Worm (Caenorhabditis elegans) whole organism, young adult: Measurements from ENCODE around the gene pals-37.

Source experiments
- B0336.3 ChIP-seq: fragments of 200-800 bp; sonication (Bioruptor generic); IDR thresholded peaks from 2 replicates; pipeline ENCODE4 v1.3.6; 2022; ENCODE audit warnings: missing genetic modification characterization, missing compliant biosample characterization
- C06A6.2 ChIP-seq: fragments of 200-800 bp; sonication (Bioruptor generic); conservative IDR thresholded peaks from 2 replicates; pipeline ENCODE4 v1.3.6; 2022; ENCODE audit warnings: missing genetic modification characterization, missing compliant biosample characterization
- D2030.7 ChIP-seq: fragments of 200-800 bp; sonication (Bioruptor generic); IDR thresholded peaks from 2 replicates; pipeline ENCODE4 v1.3.6; 2022; ENCODE audit warnings: missing genetic modification reagents, missing genetic modification characterization, missing compliant biosample characterization
- F10E7.11 ChIP-seq: sonication (generic microtip); optimal IDR thresholded peaks from 2 replicates; lab custom pipeline; 2017; ENCODE audit warnings: mild to moderate bottlenecking, missing genetic modification characterization, moderate library complexity, missing compliant biosample characterization
- F49E8.2 ChIP-seq: sonication (generic microtip); optimal IDR thresholded peaks from 3 replicates; lab custom pipeline; 2017; ENCODE audit warnings: missing genetic modification characterization, mild to moderate bottlenecking, missing compliant biosample characterization, antibody characterized with exemption, moderate library complexity; ENCODE audit not compliant: insufficient read depth
- T07F8.4 ChIP-seq: sonication (generic microtip); optimal IDR thresholded peaks from 2 replicates; lab custom pipeline; 2016; ENCODE audit warnings: mild to moderate bottlenecking, missing genetic modification characterization, moderate library complexity, missing compliant biosample characterization
- Y53G8AR.9 ChIP-seq: fragments of 200-800 bp; sonication (Bioruptor generic); conservative IDR thresholded peaks from 2 replicates; pipeline ENCODE4 v1.3.6; 2022; ENCODE audit warnings: missing genetic modification reagents, missing genetic modification characterization, missing compliant biosample characterization
- Y67H2A.10 ChIP-seq: fragments of 200-800 bp; sonication (Bioruptor generic); conservative IDR thresholded peaks from 2 replicates; pipeline ENCODE4 v1.3.6; 2022; ENCODE audit warnings: missing genetic modification reagents, missing genetic modification characterization, missing compliant biosample characterization
- Y95B8A.8 ChIP-seq: fragments of 200-800 bp; sonication (Bioruptor generic); IDR thresholded peaks from 2 replicates; pipeline ENCODE4 v1.3.6; 2022; ENCODE audit warnings: missing genetic modification reagents, missing genetic modification characterization, missing compliant biosample characterization
- ama-1 ChIP-seq, 3 experiments: fragments of 150-350 bp in 1 of 3; sonication (generic microtip) in 2 of 3; optimal IDR thresholded peaks; 2 replicates each; lab custom pipeline; 2014 to 2018; ENCODE audit warnings: missing biosample characterization in 2 of 3, missing genetic modification characterization in 2 of 3, missing genetic modification reagents in 2 of 3
- aptf-2 ChIP-seq: fragments of 200-800 bp; sonication (Bioruptor generic); conservative IDR thresholded peaks from 2 replicates; pipeline ENCODE4 v1.3.6; 2022; ENCODE audit warnings: missing genetic modification reagents, missing genetic modification characterization, missing compliant biosample characterization
- atf-7 ChIP-seq: sonication (generic microtip); optimal IDR thresholded peaks from 2 replicates; lab custom pipeline; 2017; ENCODE audit warnings: mild to moderate bottlenecking, missing genetic modification characterization, missing compliant biosample characterization
- attf-3 ChIP-seq: fragments of 200-800 bp; sonication (Bioruptor generic); conservative IDR thresholded peaks from 2 replicates; pipeline ENCODE4 v1.3.6; 2022; ENCODE audit warnings: missing genetic modification reagents, missing genetic modification characterization, missing compliant biosample characterization
- attf-5 ChIP-seq: fragments of 200-800 bp; sonication (Bioruptor generic); optimal IDR thresholded peaks from 2 replicates; lab custom pipeline; 2018; ENCODE audit warnings: mild to moderate bottlenecking, missing genetic modification characterization, missing compliant biosample characterization
- attf-6 ChIP-seq: fragments of 200-800 bp; sonication (Bioruptor generic); IDR thresholded peaks from 2 replicates; pipeline ENCODE4 v1.3.6; 2022; ENCODE audit warnings: missing genetic modification reagents, missing genetic modification characterization, missing compliant biosample characterization
- bed-1 ChIP-seq: fragments of 200-800 bp; sonication (Bioruptor generic); IDR thresholded peaks from 2 replicates; pipeline ENCODE4 v1.3.6; 2022; ENCODE audit warnings: missing genetic modification reagents, missing genetic modification characterization, missing compliant biosample characterization
- ccch-3 ChIP-seq: fragments of 200-800 bp; sonication (Bioruptor generic); optimal IDR thresholded peaks from 2 replicates; lab custom pipeline; 2018; ENCODE audit warnings: mild to moderate bottlenecking, missing genetic modification characterization, missing compliant biosample characterization
- ceh-27 ChIP-seq: fragments of 200-800 bp; sonication (Bioruptor generic); optimal IDR thresholded peaks from 2 replicates; lab custom pipeline; 2018; ENCODE audit warnings: mild to moderate bottlenecking, missing genetic modification characterization, moderate library complexity, missing compliant biosample characterization
- ceh-58 ChIP-seq: fragments of 200-800 bp; sonication (Bioruptor generic); IDR thresholded peaks from 2 replicates; pipeline ENCODE4 v1.3.6; 2022; ENCODE audit warnings: missing genetic modification characterization, missing compliant biosample characterization
- ceh-91 ChIP-seq: fragments of 200-800 bp; sonication (Bioruptor generic); IDR thresholded peaks from 2 replicates; pipeline ENCODE4 v1.3.6; 2022; ENCODE audit warnings: missing genetic modification reagents, missing genetic modification characterization, missing compliant biosample characterization
- dpff-1 ChIP-seq: sonication (generic microtip); optimal IDR thresholded peaks from 2 replicates; lab custom pipeline; 2017; ENCODE audit warnings: mild to moderate bottlenecking, missing genetic modification characterization, missing compliant biosample characterization
- egl-44 ChIP-seq: fragments of 200-800 bp; sonication (Bioruptor generic); IDR thresholded peaks from 2 replicates; pipeline ENCODE4 v1.3.6; 2022; ENCODE audit warnings: missing genetic modification reagents, missing genetic modification characterization, missing compliant biosample characterization
- ekl-4 ChIP-seq: fragments of 200-800 bp; sonication (Bioruptor generic); IDR thresholded peaks from 2 replicates; pipeline ENCODE4 v1.3.6; 2022; ENCODE audit warnings: missing genetic modification reagents, missing genetic modification characterization, missing compliant biosample characterization
- gei-17 ChIP-seq: fragments of 200-800 bp; sonication (Bioruptor generic); optimal IDR thresholded peaks from 2 replicates; lab custom pipeline; 2018; ENCODE audit warnings: mild to moderate bottlenecking, missing genetic modification characterization, missing compliant biosample characterization
- hlh-12 ChIP-seq: sonication (generic microtip); optimal IDR thresholded peaks from 2 replicates; lab custom pipeline; 2016; ENCODE audit warnings: missing genetic modification characterization, missing compliant biosample characterization
- hlh-26 ChIP-seq: fragments of 200-800 bp; sonication (Bioruptor generic); conservative IDR thresholded peaks from 2 replicates; pipeline ENCODE4 v1.3.6; 2022; ENCODE audit warnings: missing genetic modification reagents, missing genetic modification characterization, missing compliant biosample characterization
- hmg-1.2 ChIP-seq: fragments of 200-800 bp; sonication (Bioruptor generic); IDR thresholded peaks from 2 replicates; pipeline ENCODE4 v1.3.6; 2022; ENCODE audit warnings: missing genetic modification reagents, missing genetic modification characterization, missing compliant biosample characterization
- hsf-1 ChIP-seq: fragments of 200-800 bp; sonication (Bioruptor generic); IDR thresholded peaks from 2 replicates; pipeline ENCODE4 v1.3.6; 2022; ENCODE audit warnings: missing genetic modification reagents, missing genetic modification characterization, missing compliant biosample characterization
- lag-1 ChIP-seq: fragments of 200-800 bp; sonication (Bioruptor generic); IDR thresholded peaks from 2 replicates; pipeline ENCODE4 v1.3.6; 2022; ENCODE audit warnings: missing genetic modification reagents, missing genetic modification characterization, missing compliant biosample characterization
- madf-3 ChIP-seq: fragments of 200-800 bp; sonication (Bioruptor generic); IDR thresholded peaks from 2 replicates; pipeline ENCODE4 v1.3.6; 2022; ENCODE audit warnings: missing genetic modification reagents, missing genetic modification characterization, missing compliant biosample characterization
- madf-6 ChIP-seq: fragments of 200-800 bp; sonication (Bioruptor generic); IDR thresholded peaks from 2 replicates; pipeline ENCODE4 v1.3.6; 2022; ENCODE audit warnings: missing genetic modification reagents, missing genetic modification characterization, missing compliant biosample characterization
- mel-28 ChIP-seq: sonication (generic microtip); optimal IDR thresholded peaks from 2 replicates; lab custom pipeline; 2016; ENCODE audit warnings: borderline replicate concordance, mild to moderate bottlenecking, missing genetic modification characterization, missing compliant biosample characterization
- mxl-1 ChIP-seq: sonication (generic microtip); optimal IDR thresholded peaks from 2 replicates; lab custom pipeline; 2016; ENCODE audit warnings: missing genetic modification characterization, missing compliant biosample characterization
- nfyb-1 ChIP-seq: fragments of 200-800 bp; sonication (Bioruptor generic); IDR thresholded peaks from 2 replicates; pipeline ENCODE4 v1.3.6; 2022; ENCODE audit warnings: missing genetic modification reagents, missing genetic modification characterization, missing compliant biosample characterization
- nhr-120 ChIP-seq: fragments of 200-800 bp; sonication (Bioruptor generic); IDR thresholded peaks from 2 replicates; pipeline ENCODE4 v1.3.6; 2022; ENCODE audit warnings: missing genetic modification characterization, missing compliant biosample characterization
- sdz-38 ChIP-seq: sonication (generic microtip); optimal IDR thresholded peaks from 2 replicates; lab custom pipeline; 2016; ENCODE audit warnings: missing genotype, missing genetic modification characterization, missing compliant biosample characterization
- sea-2 ChIP-seq: fragments of 200-800 bp; sonication (Bioruptor generic); IDR thresholded peaks from 2 replicates; pipeline ENCODE4 v1.3.6; 2022; ENCODE audit warnings: missing genetic modification characterization, missing compliant biosample characterization
- snpc-1.3 ChIP-seq: sonication (generic microtip); optimal IDR thresholded peaks from 2 replicates; lab custom pipeline; 2017; ENCODE audit warnings: missing genetic modification characterization, mild to moderate bottlenecking, missing compliant biosample characterization, antibody characterized with exemption, moderate library complexity, missing genotype, missing genetic modification reagents; ENCODE audit not compliant: insufficient read depth
- unc-130 ChIP-seq: sonication (generic microtip); optimal IDR thresholded peaks from 2 replicates; lab custom pipeline; 2016; ENCODE audit warnings: missing genetic modification reagents, missing genetic modification characterization, missing compliant biosample characterization
- unc-62 ChIP-seq: fragments of 150-350 bp; optimal IDR thresholded peaks from 2 replicates; lab custom pipeline; 2014; ENCODE audit warnings: missing biosample characterization, missing genetic modification reagents, missing genetic modification characterization
- xnd-1 ChIP-seq: sonication (generic microtip); optimal IDR thresholded peaks from 2 replicates; lab custom pipeline; 2016; ENCODE audit warnings: missing genotype, missing genetic modification reagents, missing genetic modification characterization, missing compliant biosample characterization
- ztf-25 ChIP-seq: fragments of 200-800 bp; sonication (Bioruptor generic); IDR thresholded peaks from 2 replicates; pipeline ENCODE4 v1.3.6; 2022; ENCODE audit warnings: missing genetic modification reagents, missing genetic modification characterization, missing compliant biosample characterization
- ztf-28 ChIP-seq: fragments of 200-800 bp; sonication (Bioruptor generic); IDR thresholded peaks from 2 replicates; pipeline ENCODE4 v1.3.6; 2022; ENCODE audit warnings: missing genetic modification reagents, missing genetic modification characterization, missing compliant biosample characterization
- ztf-6 ChIP-seq: fragments of 200-800 bp; sonication (Bioruptor generic); IDR thresholded peaks from 2 replicates; pipeline ENCODE4 v1.3.6; 2022; ENCODE audit warnings: missing genetic modification reagents, missing genetic modification characterization, missing compliant biosample characterization

Gene pals-37

ce11 chrV:12432111-12432510, 9.2 kb downstream of the pals-37 start, which contains the start of gene C54D10.13:
TSS of gene C54D10.13 (minus strand) at chrV:12432289.
- TF ChIP-seq attf-6 (GFP tag; lab: Robert Waterston, UW) (no peak), Y53G8AR.9 (GFP tag; lab: Robert Waterston, UW) (no peak), sdz-38 (no peak), ccch-3 (GFP tag; lab: Kevin White, UChicago) (no peak), F10E7.11 (tag; lab: Kevin White, UChicago) (no peak), ceh-27 (GFP tag; lab: Kevin White, UChicago) (no peak), hsf-1 (GFP tag; lab: Robert Waterston, UW) (no peak), ztf-6 (GFP tag; lab: Robert Waterston, UW) (no peak), unc-130 (GFP tag; lab: Kevin White, UChicago) (no peak)
- TF ChIP-seq, all 124 proteins: peak for 0

- no peak for TF ChIP-seq bed-1
- TF ChIP-seq attf-3 = no peak
- no peak for TF ChIP-seq xnd-1 (tag; lab: Kevin White, UChicago)
- TF ChIP-seq mel-28 (tag; lab: Kevin White, UChicago) = no peak
- no peak for TF ChIP-seq dpff-1 (tag; lab: Kevin White, UChicago)
- TF ChIP-seq ekl-4 (GFP tag; lab: Robert Waterston, UW) = no peak
- TF ChIP-seq nfyb-1 = no peak
- no peak for TF ChIP-seq Y67H2A.10 (GFP tag; lab: Robert Waterston, UW)
- TF ChIP-seq madf-6 (GFP tag; lab: Robert Waterston, UW) = no peak
- TF ChIP-seq nhr-120 (GFP tag; lab: Robert Waterston, UW) = no peak
- TF ChIP-seq mxl-1 (tag; lab: Kevin White, UChicago) = no peak
- TF ChIP-seq ztf-6 (GFP tag; lab: Robert Waterston, UW) = no peak
These were observed 12.3 kb downstream of the pals-37 start, which contains the start of gene C54D10.5 for ce11 chrV:12429039-12429438. TSS of gene C54D10.5 (plus strand) at chrV:12429339.

- TF ChIP-seq ekl-4 (GFP tag; lab: Robert Waterston, UW) (no peak), B0336.3 (GFP tag; lab: Robert Waterston, UW) (no peak), ztf-25 (GFP tag; lab: Robert Waterston, UW) (no peak), Y67H2A.10 (GFP tag; lab: Robert Waterston, UW) (no peak), T07F8.4 (tag; lab: Kevin White, UChicago) (no peak), gei-17 (no peak), attf-3 (no peak), F49E8.2 (tag; lab: Kevin White, UChicago) (no peak), lag-1 (GFP tag; lab: Robert Waterston, UW) (no peak), ama-1 (optimal IDR thresholded peaks at IDR 0.05; lab: Kevin White, UChicago) (no peak), ama-1 (GFP tag; optimal IDR thresholded peaks at IDR 0.05; lab: Kevin White, UChicago) (no peak), mxl-1 (tag; lab: Kevin White, UChicago) (no peak), unc-62 (no peak), D2030.7 (GFP tag; lab: Robert Waterston, UW) (no peak), xnd-1 (tag; lab: Kevin White, UChicago) (no peak), sea-2 (no peak), hlh-26 (no peak), madf-3 (GFP tag; lab: Robert Waterston, UW) (no peak), hmg-1.2 (GFP tag; lab: Robert Waterston, UW) (no peak), Y95B8A.8 (GFP tag; lab: Robert Waterston, UW) (no peak), dpff-1 (tag; lab: Kevin White, UChicago) (no peak)
These were observed 13.5 kb downstream of the pals-37 start for ce11 chrV:12427826-12428225.

ce11 chrV:12421360-12421759, 20.0 kb downstream of the pals-37 start:
- no peak for TF ChIP-seq snpc-1.3 (tag; lab: Kevin White, UChicago)
- TF ChIP-seq egl-44 (GFP tag; lab: Robert Waterston, UW) = no peak
- no peak for TF ChIP-seq T07F8.4 (tag; lab: Kevin White, UChicago)
- TF ChIP-seq F49E8.2 (tag; lab: Kevin White, UChicago) = no peak
- TF ChIP-seq B0336.3 (GFP tag; lab: Robert Waterston, UW) = no peak
- no peak for TF ChIP-seq aptf-2
- TF ChIP-seq hlh-12 = no peak
- no peak for TF ChIP-seq ceh-58 (GFP tag; lab: Robert Waterston, UW)
- no peak for TF ChIP-seq ekl-4 (GFP tag; lab: Robert Waterston, UW)
- no peak for TF ChIP-seq ztf-28
- TF ChIP-seq ceh-91 (GFP tag; lab: Robert Waterston, UW) = no peak
- TF ChIP-seq atf-7 (tag; lab: Kevin White, UChicago) = no peak
- TF ChIP-seq C06A6.2 (GFP tag; lab: Robert Waterston, UW) = no peak
- no peak for TF ChIP-seq attf-6 (GFP tag; lab: Robert Waterston, UW)
- TF ChIP-seq attf-5 = no peak
